Worm (Caenorhabditis elegans) whole organism, L2 larva: Measurements from ENCODE around the gene B0304.2.

Experiments
- F13H6.1 ChIP-seq: sonication (generic microtip); optimal IDR thresholded peaks from 2 replicates; lab custom pipeline; 2016; ENCODE audit warnings: missing genetic modification characterization, missing compliant biosample characterization
- Y55F3AM.14 ChIP-seq: fragments of 200-800 bp; sonication (Bioruptor generic); optimal IDR thresholded peaks from 2 replicates; lab custom pipeline; 2018; ENCODE audit warnings: mild to moderate bottlenecking, missing genetic modification characterization, missing compliant biosample characterization
- aly-2 ChIP-seq: fragments of 150-350 bp; optimal IDR thresholded peaks from 2 replicates; lab custom pipeline; 2014; ENCODE audit warnings: missing biosample characterization, missing genetic modification characterization
- ceh-16 ChIP-seq: fragments of 150-350 bp; optimal IDR thresholded peaks from 2 replicates; lab custom pipeline; 2014; ENCODE audit warnings: missing biosample characterization, missing genetic modification characterization
- egl-27 ChIP-seq: sonication (generic microtip); optimal IDR thresholded peaks from 3 replicates; lab custom pipeline; 2017; ENCODE audit warnings: missing biosample characterization, missing genetic modification reagents, missing genetic modification characterization
- elt-3 ChIP-seq: sonication (generic microtip); optimal IDR thresholded peaks from 2 replicates; lab custom pipeline; 2017; ENCODE audit warnings: missing biosample characterization, missing genetic modification characterization
- nhr-12 ChIP-seq: fragments of 150-350 bp; optimal IDR thresholded peaks from 2 replicates; lab custom pipeline; 2014; ENCODE audit warnings: missing biosample characterization, missing genetic modification characterization
- nhr-237 ChIP-seq: fragments of 150-350 bp; optimal IDR thresholded peaks from 2 replicates; lab custom pipeline; 2014; ENCODE audit warnings: missing biosample characterization, missing genetic modification characterization
- nhr-6 ChIP-seq: fragments of 150-350 bp; optimal IDR thresholded peaks from 2 replicates; lab custom pipeline; 2014; ENCODE audit warnings: missing biosample characterization, missing genetic modification characterization
- sma-3 ChIP-seq: sonication (generic microtip); optimal IDR thresholded peaks from 2 replicates; lab custom pipeline; 2016; ENCODE audit warnings: missing genetic modification reagents, missing genetic modification characterization, missing compliant biosample characterization
- snpc-4 ChIP-seq: fragments of 150-350 bp; optimal IDR thresholded peaks from 2 replicates; lab custom pipeline; 2014; ENCODE audit warnings: missing biosample characterization, missing genetic modification characterization
- unc-62 ChIP-seq: fragments of 150-350 bp; optimal IDR thresholded peaks from 2 replicates; lab custom pipeline; 2014; ENCODE audit warnings: missing biosample characterization, missing genetic modification reagents, missing genetic modification characterization
- zag-1 ChIP-seq: fragments of 150-350 bp; optimal IDR thresholded peaks from 2 replicates; lab custom pipeline; 2014; ENCODE audit warnings: missing biosample characterization, missing genetic modification characterization

- no peak for TF ChIP-seq nhr-237
- no peak for TF ChIP-seq Y55F3AM.14 (GFP tag; lab: Kevin White, UChicago)
- no peak for TF ChIP-seq nhr-6 (tag; lab: Kevin White, UChicago)
- TF ChIP-seq aly-2 = no peak
- TF ChIP-seq zag-1 = no peak
- TF ChIP-seq snpc-4 = no peak
- TF ChIP-seq elt-3 = no peak
- no peak for TF ChIP-seq unc-62
- no peak for TF ChIP-seq F13H6.1 (tag; lab: Kevin White, UChicago)
- TF ChIP-seq nhr-12 (tag; lab: Kevin White, UChicago) = no peak
- no peak for TF ChIP-seq sma-3 (GFP tag; lab: Kevin White, UChicago)
- TF ChIP-seq ceh-16 = no peak
- no peak for TF ChIP-seq egl-27 (tag; lab: Kevin White, UChicago)
Observed at ce11 chrII:4495844-4496243, 27.6 kb upstream of the B0304.2 start.
